Worm (Caenorhabditis elegans) whole organism, early embryonic: ENCODE results near the gene dylt-2.

Source experiments
- F13C5.2 ChIP-seq: sonication (generic microtip); optimal IDR thresholded peaks from 2 replicates; lab custom pipeline; 2017; ENCODE audit warnings: mild to moderate bottlenecking, missing genetic modification characterization, inconsistent platforms, missing compliant biosample characterization
- ama-1 ChIP-seq: fragments of 150-350 bp; optimal IDR thresholded peaks from 2 replicates; lab custom pipeline; 2014
- ceh-36 ChIP-seq: sonication (generic microtip); optimal IDR thresholded peaks from 2 replicates; lab custom pipeline; 2016; ENCODE audit warnings: missing genetic modification characterization, inconsistent platforms, missing compliant biosample characterization
- ets-7 ChIP-seq: sonication (generic microtip); optimal IDR thresholded peaks from 2 replicates; lab custom pipeline; 2016; ENCODE audit warnings: missing genotype, missing genetic modification characterization, missing compliant biosample characterization
- flt-1 ChIP-seq: fragments of 200-800 bp; sonication (Bioruptor generic); IDR thresholded peaks from 2 replicates; pipeline ENCODE4 v1.3.6; 2022; ENCODE audit warnings: missing genetic modification characterization, missing compliant biosample characterization
- hmg-4 ChIP-seq: fragments of 200-800 bp; sonication (Bioruptor generic); optimal IDR thresholded peaks from 2 replicates; lab custom pipeline; 2018; ENCODE audit warnings: mild to moderate bottlenecking, missing genetic modification characterization, missing compliant biosample characterization
- pes-1 ChIP-seq: fragments of 200-800 bp; sonication (Bioruptor generic); IDR thresholded peaks from 2 replicates; pipeline ENCODE4 v1.3.6; 2022; ENCODE audit warnings: missing genetic modification reagents, missing genetic modification characterization, missing compliant biosample characterization
- sea-1 ChIP-seq: fragments of 200-800 bp; sonication (Bioruptor generic); conservative IDR thresholded peaks from 2 replicates; pipeline ENCODE4 v1.3.6; 2022; ENCODE audit warnings: missing genetic modification characterization, missing compliant biosample characterization

ce11 chrX:8926865-8927264 is 13.1 kb downstream of the dylt-2 start:
- TF ChIP-seq hmg-4 (no peak), flt-1 (GFP tag; lab: Robert Waterston, UW) (no peak), sea-1 (no peak), F13C5.2 (tag; lab: Kevin White, UChicago) (no peak), pes-1 (GFP tag; lab: Robert Waterston, UW) (no peak), ama-1 (lab: Kevin White, UChicago) (no peak), ceh-36 (tag; lab: Kevin White, UChicago) (no peak), ets-7 (tag; lab: Kevin White, UChicago) (no peak)
